Fruit fly (Drosophila melanogaster) S2 (cell line): ENCODE data around the gene Chchd2.

ENCODE experiments used
- CG8478 ChIP-seq: fragments of >200 bp; optimal IDR thresholded peaks from 2 replicates; lab custom pipeline; 2018
- CTCF ChIP-seq, 2 experiments: fragments of >200 bp; optimal IDR thresholded peaks; 2 replicates each; lab custom pipeline; 2018

The Chchd2 gene

dm6 chrX:17172777-17173315 lies 24.0 kb downstream of the Chchd2 start:
- no peak for TF ChIP-seq CG8478 (lab: Kevin White, UChicago)
- TF ChIP-seq CTCF (optimal IDR thresholded peaks at IDR 0.05; lab: Kevin White, UChicago): no peak

DNA sequence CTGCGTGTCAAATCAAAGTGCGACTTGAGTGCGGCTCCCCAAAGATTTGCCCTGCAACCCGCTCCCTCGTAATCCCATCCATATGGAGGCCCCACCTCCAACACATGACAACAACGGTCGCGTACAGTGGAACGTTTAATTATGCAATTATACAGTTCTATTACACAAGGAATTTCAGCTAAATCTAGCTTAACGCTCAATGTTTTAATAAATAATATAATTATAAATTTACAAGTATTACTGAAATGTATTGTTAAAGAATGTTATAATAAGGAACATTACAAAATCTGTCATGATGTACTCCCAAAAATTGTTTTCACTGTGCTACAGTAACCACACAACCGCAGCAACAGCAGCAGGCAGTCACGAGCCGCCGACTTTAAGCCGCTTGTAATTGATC lies 25.3 kb downstream of the Chchd2 start:
- TF ChIP-seq CG8478 (lab: Kevin White, UChicago): no peak
- TF ChIP-seq CTCF (optimal IDR thresholded peaks at IDR 0.05; lab: Kevin White, UChicago): no peak

- TF ChIP-seq CG8478 (lab: Kevin White, UChicago): no peak
- TF ChIP-seq CTCF (optimal IDR thresholded peaks at IDR 0.05; lab: Kevin White, UChicago): peak; percentile 93 to 94
These were observed 26.9 kb downstream of the Chchd2 start for dm6 chrX:17175558-17176189.

DNA sequence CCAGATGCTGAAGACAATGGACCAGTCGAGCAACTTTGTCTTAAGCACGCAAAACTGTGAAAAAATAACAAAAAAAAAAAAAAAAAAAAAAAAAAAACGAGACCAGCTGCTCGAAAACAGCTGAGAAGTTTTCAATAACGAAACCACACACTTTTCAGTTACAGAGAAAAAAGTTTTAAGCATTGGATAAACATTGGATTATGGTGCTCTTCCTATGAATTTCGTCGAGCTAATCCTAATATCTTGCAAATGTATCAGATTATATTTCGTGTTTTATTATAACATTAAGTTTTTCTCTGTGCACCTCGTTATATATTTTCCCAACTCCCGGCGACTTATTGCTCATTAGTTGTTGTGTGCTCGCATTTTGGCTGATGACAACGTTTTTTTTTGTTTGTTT lies 27.7 kb downstream of the Chchd2 start:
- TF ChIP-seq CTCF (optimal IDR thresholded peaks at IDR 0.05; lab: Kevin White, UChicago): no peak
- TF ChIP-seq CG8478 (lab: Kevin White, UChicago): no peak

DNA sequence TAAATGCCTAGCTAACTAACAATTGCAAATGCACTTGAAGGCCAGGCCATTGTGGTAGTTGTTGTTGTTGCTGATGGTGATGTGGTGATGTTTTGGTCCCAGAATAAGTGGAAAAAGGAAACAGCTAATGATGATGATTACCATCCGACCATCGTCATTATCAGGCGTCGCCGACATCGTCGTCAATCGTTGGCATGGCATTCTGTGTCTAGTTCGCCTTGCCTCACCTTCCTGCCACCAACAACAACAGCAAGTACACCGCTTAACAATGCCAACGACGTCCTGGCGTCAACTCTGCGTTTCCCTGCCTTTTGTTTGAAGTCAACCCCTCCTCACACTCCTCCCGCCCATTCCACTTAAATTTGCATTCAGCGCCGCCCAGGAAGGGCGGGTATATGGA lies 28.8 kb downstream of the Chchd2 start:
- TF ChIP-seq CG8478 (lab: Kevin White, UChicago) (no peak), CTCF (optimal IDR thresholded peaks at IDR 0.05; lab: Kevin White, UChicago) (no peak)

DNA sequence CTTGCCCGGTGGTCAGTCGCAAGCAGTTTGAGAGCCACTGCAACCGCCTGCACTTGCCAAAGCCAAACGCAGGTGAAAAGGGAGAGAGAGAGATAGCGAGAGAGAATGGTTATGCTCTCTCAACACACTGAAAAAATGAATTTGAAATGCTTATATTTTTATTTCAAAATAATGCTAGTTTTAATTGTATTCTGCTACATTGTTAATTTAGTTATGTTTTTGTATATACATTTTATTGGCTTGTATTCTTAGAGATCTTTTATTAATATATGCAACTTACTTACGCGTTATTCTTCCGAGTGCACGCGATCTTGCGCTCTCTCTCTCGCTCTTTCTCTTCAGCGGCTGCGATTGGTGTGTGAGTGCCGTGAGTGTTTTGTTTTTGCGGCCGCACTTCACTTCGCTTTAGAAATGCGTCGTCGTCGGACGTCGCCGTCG lies 29.7 kb downstream of the Chchd2 start:
- TF ChIP-seq CG8478 (lab: Kevin White, UChicago): no peak
- TF ChIP-seq CTCF (optimal IDR thresholded peaks at IDR 0.05; lab: Kevin White, UChicago): no peak

DNA sequence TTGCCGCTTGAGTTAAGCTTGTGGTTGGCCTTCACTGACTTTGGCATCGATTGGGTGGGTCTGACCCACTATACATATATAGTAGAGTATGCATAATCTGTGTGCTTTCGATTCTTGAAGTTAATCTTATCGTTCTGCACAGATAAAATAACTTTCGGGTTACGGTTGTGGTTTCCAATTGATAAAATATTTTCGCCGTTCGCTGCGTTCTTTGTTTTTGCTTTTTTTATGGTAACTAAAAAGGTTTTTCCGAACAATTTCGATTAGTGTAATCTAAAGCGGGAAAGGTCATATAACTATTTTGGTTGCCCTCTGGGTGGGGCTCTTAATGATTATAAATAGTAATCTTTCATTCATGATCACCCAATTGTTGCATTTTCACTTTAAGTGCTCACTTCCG lies 31.7 kb downstream of the Chchd2 start:
- no peak for TF ChIP-seq CTCF (optimal IDR thresholded peaks at IDR 0.05; lab: Kevin White, UChicago)
- TF ChIP-seq CG8478 (lab: Kevin White, UChicago): no peak

DNA sequence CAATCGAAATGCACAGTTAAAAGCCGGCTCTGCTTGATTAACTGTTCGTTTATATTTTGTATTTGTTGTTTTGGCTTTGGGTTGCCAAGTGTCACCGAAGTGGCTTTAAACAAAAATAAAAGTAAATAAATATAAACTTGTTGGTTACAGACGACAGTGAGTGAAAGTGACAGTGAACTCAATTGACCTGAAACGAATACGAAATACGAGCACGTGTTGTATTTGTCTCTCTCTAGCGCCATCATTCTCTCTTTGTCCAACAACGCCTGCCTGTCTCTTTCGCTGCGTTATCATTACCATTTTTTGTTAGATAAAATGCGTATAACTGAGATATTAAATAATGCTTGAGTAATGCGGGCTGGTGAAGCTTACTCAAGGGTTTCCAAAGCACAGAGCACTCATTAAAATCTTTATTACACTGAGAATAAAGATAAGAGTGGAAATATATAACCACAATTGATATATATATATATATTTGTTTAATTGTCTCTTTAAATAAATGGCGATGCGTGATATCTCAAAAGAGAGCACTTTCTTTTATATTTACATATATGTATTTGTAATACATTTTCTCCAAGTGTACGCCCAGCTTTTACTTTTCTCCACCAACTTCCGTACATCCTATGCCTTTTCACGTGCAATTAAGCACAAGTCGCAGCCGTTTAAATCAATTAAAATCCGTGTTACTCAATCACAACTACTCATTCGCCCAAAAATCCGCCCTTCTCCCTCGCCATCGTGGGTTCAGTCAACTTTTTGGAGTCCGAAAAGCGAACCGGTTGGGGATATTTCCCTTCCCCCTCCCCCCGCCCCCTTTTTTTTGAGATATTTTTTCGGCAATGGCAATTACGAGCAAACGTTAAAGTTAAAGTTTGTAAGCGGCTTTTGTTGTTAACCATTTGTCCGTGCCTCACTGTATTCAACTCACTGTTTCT lies 32.7 kb downstream of the Chchd2 start:
- no peak for TF ChIP-seq CG8478 (lab: Kevin White, UChicago)
- no peak for TF ChIP-seq CTCF (optimal IDR thresholded peaks at IDR 0.05; lab: Kevin White, UChicago)

DNA sequence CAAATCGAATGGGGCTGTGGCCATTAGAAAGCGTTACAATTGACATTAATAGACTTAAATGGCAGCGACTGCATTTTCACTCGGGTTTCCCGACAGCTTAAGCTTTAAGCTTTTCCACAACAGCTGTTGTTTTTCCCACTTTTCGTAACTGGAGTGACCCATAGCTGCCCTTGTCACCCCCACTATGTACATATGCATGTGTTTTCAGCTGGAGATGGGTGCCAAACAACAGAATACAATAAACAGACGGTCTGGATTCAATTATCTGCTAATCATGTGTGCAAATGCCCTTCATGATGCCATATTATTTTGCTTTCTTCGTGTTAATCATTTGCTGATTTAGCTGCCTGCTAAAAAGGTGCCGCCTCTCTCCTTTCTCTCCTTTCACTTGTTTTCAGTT lies 34.7 kb downstream of the Chchd2 start:
- TF ChIP-seq CG8478 (lab: Kevin White, UChicago) (no peak), CTCF (optimal IDR thresholded peaks at IDR 0.05; lab: Kevin White, UChicago) (no peak)

- TF ChIP-seq CTCF (optimal IDR thresholded peaks at IDR 0.05; lab: Kevin White, UChicago) (no peak), CG8478 (lab: Kevin White, UChicago) (no peak)
These were observed 37.6 kb downstream of the Chchd2 start for dm6 chrX:17186432-17186831.

DNA sequence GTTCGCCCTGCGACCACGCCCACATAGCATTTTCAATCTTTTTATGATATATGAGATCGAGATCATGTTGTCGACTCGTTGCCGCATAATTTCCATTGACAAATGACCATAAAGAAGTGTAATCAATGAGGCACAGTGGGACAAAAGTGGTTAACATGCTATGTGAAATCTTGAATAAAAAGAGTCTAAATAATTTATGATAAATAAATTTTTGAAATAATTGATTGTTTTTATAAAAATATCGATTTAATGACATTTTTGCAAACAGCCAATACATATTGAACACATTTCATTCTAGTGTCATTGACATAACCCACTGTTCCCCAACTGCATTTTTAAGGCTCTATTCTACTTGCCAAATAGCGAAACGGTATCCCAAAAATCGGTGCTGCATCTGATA lies 38.7 kb downstream of the Chchd2 start:
- no peak for TF ChIP-seq CTCF (optimal IDR thresholded peaks at IDR 0.05; lab: Kevin White, UChicago)

DNA sequence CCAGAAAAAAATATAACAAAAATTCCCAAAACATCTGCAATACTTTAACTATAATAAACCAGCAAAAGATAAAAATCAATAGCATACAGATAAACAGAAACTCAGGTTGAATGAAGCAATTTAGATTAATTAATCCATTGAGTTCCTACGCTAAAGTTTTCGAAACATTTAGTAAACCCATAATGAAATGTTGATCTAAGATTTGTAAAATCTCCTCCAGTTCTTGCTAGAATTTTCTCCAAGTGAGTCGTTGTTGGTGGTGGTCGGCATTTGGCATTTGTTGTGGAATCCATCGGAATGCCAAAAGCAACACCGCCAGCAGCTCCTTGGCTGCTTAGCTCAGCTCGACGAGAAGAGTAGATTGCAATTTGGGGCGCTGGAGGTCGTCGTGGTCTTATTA lies 39.4 kb downstream of the Chchd2 start:
- TF ChIP-seq CG8478 (lab: Kevin White, UChicago): no peak
- no peak for TF ChIP-seq CTCF (optimal IDR thresholded peaks at IDR 0.05; lab: Kevin White, UChicago)
